Fruit fly (Drosophila melanogaster) whole organism, embryonic: ENCODE measurements around the gene CG14357.
A peak's percentile ranks its signal among the peaks of the same experiment; 100 is the strongest.

Experiments
- Awh ChIP-seq: fragments of 200-800 bp; sonication (Bioruptor generic); IDR thresholded peaks from 2 replicates; pipeline ENCODE4, ENCODE4 v1.3.6; 2022; ENCODE audit warnings: missing biosample characterization, missing genetic modification characterization
- Bdp1 ChIP-seq: fragments of 200-800 bp; sonication (Bioruptor generic); optimal IDR thresholded peaks from 3 replicates; lab custom pipeline; 2016; ENCODE audit warnings: missing biosample characterization, missing genetic modification characterization
- CG10209 ChIP-seq: fragments of 200-800 bp; sonication (Bioruptor generic); optimal IDR thresholded peaks from 3 replicates; lab custom pipeline; 2017; ENCODE audit warnings: missing biosample characterization, mild to moderate bottlenecking, missing genetic modification characterization, missing genetic modification reagents
- CG11456 ChIP-seq: fragments of 200-800 bp; sonication (Bioruptor generic); IDR thresholded peaks from 3 replicates; pipeline ENCODE4 v1.3.6; 2022; ENCODE audit warnings: missing biosample characterization, missing genetic modification characterization
- CG11695 ChIP-seq: fragments of 200-800 bp; sonication (Bioruptor generic); IDR thresholded peaks from 3 replicates; pipeline ENCODE4 v1.3.6; 2022; ENCODE audit warnings: missing biosample characterization, missing genetic modification characterization
- CG11696 ChIP-seq: fragments of 200-800 bp; sonication (Bioruptor generic); IDR thresholded peaks from 2 replicates; pipeline ENCODE4 v1.3.6; 2022; ENCODE audit warnings: missing biosample characterization, missing genetic modification characterization
- CG1603 ChIP-seq: fragments of 200-800 bp; sonication (Bioruptor generic); optimal IDR thresholded peaks from 2 replicates; lab custom pipeline; 2019; ENCODE audit warnings: missing biosample characterization, mild to moderate bottlenecking, missing genetic modification characterization, moderate library complexity
- CG17328 ChIP-seq: fragments of 200-800 bp; sonication (Bioruptor generic); IDR thresholded peaks from 2 replicates; pipeline ENCODE4 v1.3.6; 2022; ENCODE audit warnings: missing biosample characterization, missing genetic modification characterization
- CG1792 ChIP-seq: fragments of 200-800 bp; sonication (Bioruptor generic); optimal IDR thresholded peaks from 2 replicates; lab custom pipeline; 2016; ENCODE audit warnings: missing biosample characterization, missing genetic modification characterization
- CG3838 ChIP-seq: fragments of 200-800 bp; sonication (Bioruptor generic); optimal IDR thresholded peaks from 3 replicates; lab custom pipeline; 2016; ENCODE audit warnings: missing biosample characterization, missing genetic modification characterization
- CG4282 ChIP-seq: fragments of 200-800 bp; sonication (Bioruptor generic); optimal IDR thresholded peaks from 2 replicates; lab custom pipeline; 2016; ENCODE audit warnings: missing biosample characterization, missing genetic modification characterization
- CG4820 ChIP-seq: fragments of 200-800 bp; sonication (Bioruptor generic); optimal IDR thresholded peaks from 3 replicates; lab custom pipeline; 2016; ENCODE audit warnings: missing biosample characterization, missing genetic modification characterization
- CG9797 ChIP-seq: fragments of 200-800 bp; sonication (Bioruptor generic); optimal IDR thresholded peaks from 3 replicates; lab custom pipeline; 2018; ENCODE audit warnings: missing biosample characterization, mild to moderate bottlenecking, missing genetic modification characterization
- Dfd ChIP-seq, 2 experiments: fragments of >200 bp; optimal IDR thresholded peaks; 2 replicates each; lab custom pipeline; 2017; ENCODE audit warnings: missing biosample characterization in 2 of 2, missing genetic modification characterization in 2 of 2
- Ets65A ChIP-seq: fragments of 200-800 bp; sonication (Bioruptor generic); peaks from one replicate; lab custom pipeline; 2016; ENCODE audit warnings: missing biosample characterization, missing genetic modification characterization
- Hand ChIP-seq: fragments of 200-800 bp; sonication (Bioruptor generic); optimal IDR thresholded peaks from 2 replicates; lab custom pipeline; 2017; ENCODE audit warnings: mild to moderate bottlenecking, missing biosample characterization, missing genetic modification reagents, missing genetic modification characterization
- Kr ChIP-seq: fragments of 200-800 bp; sonication (Bioruptor generic); optimal IDR thresholded peaks from 2 replicates; lab custom pipeline; 2017; ENCODE audit warnings: missing biosample characterization, mild to moderate bottlenecking, missing genetic modification characterization
- NK7.1 ChIP-seq: fragments of 200-800 bp; sonication (Bioruptor generic); optimal IDR thresholded peaks from 3 replicates; lab custom pipeline; 2016; ENCODE audit warnings: missing biosample characterization, missing genetic modification characterization
- Neu2 ChIP-seq: fragments of 200-800 bp; sonication (Bioruptor generic); optimal IDR thresholded peaks from 3 replicates; lab custom pipeline; 2016; ENCODE audit warnings: missing biosample characterization, missing genetic modification characterization, borderline replicate concordance
- Pdp1 ChIP-seq, 2 experiments: fragments of 200-800 bp; sonication (Bioruptor generic); optimal IDR thresholded peaks; 3 replicates each; lab custom pipeline; 2016; ENCODE audit warnings: missing biosample characterization in 2 of 2, missing genetic modification characterization in 2 of 2, mild to moderate bottlenecking in 1 of 2, moderate library complexity in 1 of 2
- Sox102F ChIP-seq: fragments of 200-800 bp; sonication (Bioruptor generic); optimal IDR thresholded peaks from 2 replicates; lab custom pipeline; 2018; ENCODE audit warnings: missing biosample characterization, mild to moderate bottlenecking, missing genetic modification characterization, moderate library complexity
- Xrp1 ChIP-seq: fragments of 200-800 bp; sonication (Bioruptor generic); IDR thresholded peaks from 2 replicates; pipeline ENCODE4 v1.3.6; 2022; ENCODE audit warnings: missing biosample characterization, missing genetic modification characterization
- YL-1 ChIP-seq: fragments of 200-800 bp; sonication (Bioruptor generic); optimal IDR thresholded peaks from 3 replicates; lab custom pipeline; 2017; ENCODE audit warnings: missing biosample characterization, mild to moderate bottlenecking, missing genetic modification characterization
- al ChIP-seq: fragments of 200-800 bp; sonication (Bioruptor generic); IDR thresholded peaks from 2 replicates; pipeline ENCODE4 v1.3.6; 2022; ENCODE audit warnings: missing biosample characterization, missing genetic modification characterization
- bbx ChIP-seq: fragments of 200-800 bp; sonication (Bioruptor generic); IDR thresholded peaks from 2 replicates; pipeline ENCODE4 v1.3.6; 2022; ENCODE audit warnings: missing biosample characterization, missing genetic modification characterization; ENCODE audit not compliant: partially characterized antibody
- bowl ChIP-seq: fragments of 200-800 bp; sonication (Bioruptor generic); IDR thresholded peaks from 2 replicates; pipeline ENCODE4 v1.3.6; 2022; ENCODE audit warnings: missing biosample characterization, missing genetic modification characterization
- crol ChIP-seq: fragments of 200-800 bp; sonication (Bioruptor generic); IDR thresholded peaks from 2 replicates; pipeline ENCODE4 v1.3.6; 2022; ENCODE audit warnings: missing biosample characterization, missing genetic modification characterization
- dmrt99B ChIP-seq: fragments of 200-800 bp; sonication (Bioruptor generic); optimal IDR thresholded peaks from 2 replicates; lab custom pipeline; 2018; ENCODE audit warnings: missing biosample characterization, mild to moderate bottlenecking, missing genetic modification characterization, moderate library complexity
- dpn ChIP-seq, 2 experiments: fragments of 200-800 bp; sonication (Bioruptor generic); optimal IDR thresholded peaks; 3 replicates each; lab custom pipeline; 2016; ENCODE audit warnings: missing biosample characterization in 2 of 2, missing genetic modification characterization in 2 of 2
- emc ChIP-seq: fragments of 200-800 bp; sonication (Bioruptor generic); optimal IDR thresholded peaks from 2 replicates; lab custom pipeline; 2016; ENCODE audit warnings: missing biosample characterization, missing genetic modification characterization
- fd96Cb ChIP-seq: fragments of 200-800 bp; sonication (Bioruptor generic); optimal IDR thresholded peaks from 2 replicates; lab custom pipeline; 2018; ENCODE audit warnings: missing biosample characterization, mild to moderate bottlenecking, missing genetic modification characterization, moderate library complexity
- fu2 ChIP-seq: fragments of 200-800 bp; sonication (Bioruptor generic); optimal IDR thresholded peaks from 2 replicates; lab custom pipeline; 2016; ENCODE audit warnings: missing biosample characterization, missing genetic modification characterization
- grn ChIP-seq: fragments of 200-800 bp; sonication (Bioruptor generic); optimal IDR thresholded peaks from 3 replicates; lab custom pipeline; 2017; ENCODE audit warnings: missing biosample characterization, missing genetic modification characterization
- h ChIP-seq: fragments of >200 bp; optimal IDR thresholded peaks from 2 replicates; lab custom pipeline; 2017
- ind ChIP-seq: fragments of 200-800 bp; sonication (Bioruptor generic); optimal IDR thresholded peaks from 3 replicates; lab custom pipeline; 2016; ENCODE audit warnings: missing biosample characterization, missing genetic modification characterization
- lola ChIP-seq, 3 experiments: fragments of >200 bp in 2 of 3; fragments of 200-800 bp in 1 of 3; sonication (Bioruptor generic) in 1 of 3; optimal IDR thresholded peaks; 2 replicates each; lab custom pipeline; 2017 to 2019; ENCODE audit warnings: missing biosample characterization in 3 of 3, missing genetic modification characterization in 3 of 3, mild to moderate bottlenecking in 1 of 3, moderate library complexity in 1 of 3
- org-1 ChIP-seq: fragments of 200-800 bp; sonication (Bioruptor generic); optimal IDR thresholded peaks from 2 replicates; lab custom pipeline; 2017; ENCODE audit warnings: missing biosample characterization, missing genetic modification characterization
- pzg ChIP-seq: fragments of 200-800 bp; sonication (Bioruptor generic); optimal IDR thresholded peaks from 3 replicates; lab custom pipeline; 2018; ENCODE audit warnings: missing biosample characterization, mild to moderate bottlenecking, missing genetic modification characterization, moderate library complexity
- slbo ChIP-seq: fragments of 200-800 bp; sonication (Bioruptor generic); IDR thresholded peaks from 2 replicates; pipeline ENCODE4 v1.3.6; 2022; ENCODE audit warnings: missing biosample characterization, missing genetic modification characterization
- slp2 ChIP-seq: fragments of 200-800 bp; sonication (Bioruptor generic); optimal IDR thresholded peaks from 2 replicates; lab custom pipeline; 2016; ENCODE audit warnings: missing biosample characterization, missing genetic modification characterization
- so ChIP-seq: fragments of 200-800 bp; sonication (Bioruptor generic); IDR thresholded peaks from 3 replicates; pipeline ENCODE4 v1.3.6; 2022; ENCODE audit warnings: missing biosample characterization, missing genetic modification characterization
- sr ChIP-seq: fragments of 200-800 bp; sonication (Bioruptor generic); IDR thresholded peaks from 3 replicates; pipeline ENCODE4 v1.3.6; 2022; ENCODE audit warnings: missing biosample characterization, missing genetic modification characterization
- ssp ChIP-seq: fragments of 200-800 bp; sonication (Bioruptor generic); IDR thresholded peaks from 2 replicates; pipeline ENCODE4 v1.3.6; 2022; ENCODE audit warnings: missing biosample characterization, missing genetic modification characterization
- stc ChIP-seq: fragments of 200-800 bp; sonication (Bioruptor generic); IDR thresholded peaks from 2 replicates; pipeline ENCODE4 v1.3.6; 2022; ENCODE audit warnings: missing biosample characterization, missing genetic modification characterization
- yki ChIP-seq: fragments of >200 bp; optimal IDR thresholded peaks from 3 replicates; lab custom pipeline; 2018
- z ChIP-seq: fragments of 200-800 bp; sonication (Bioruptor generic); IDR thresholded peaks from 3 replicates; pipeline ENCODE4 v1.3.6; 2022; ENCODE audit warnings: missing biosample characterization, missing genetic modification characterization
- zf30C ChIP-seq: fragments of 200-800 bp; sonication (Bioruptor generic); optimal IDR thresholded peaks from 3 replicates; lab custom pipeline; 2018; ENCODE audit warnings: missing biosample characterization, mild to moderate bottlenecking, missing genetic modification characterization

CG14357 gene

dm6 chr3R:14108158-14108921 lies 3.6 kb downstream of the CG14357 start, which contains the start of gene CG12402 (continued):
- TF ChIP-seq bowl (GFP tag; lab: Robert Waterston, UW) (peak; percentile 63; the same call in 1 of the 2 replicates), dmrt99B (tag; lab: Kevin White, UChicago) (peak; percentile 92), org-1 (GFP tag; lab: Kevin White, UChicago) (peak; percentile 68), CG17328 (GFP tag; lab: Robert Waterston, UW) (peak; percentile 92), dpn (GFP tag; optimal IDR thresholded peaks at IDR 0.05; lab: Kevin White, UChicago) (peak; percentile 73 to 86), emc (no peak), yki (lab: Kevin White, UChicago) (no peak), Awh (GFP tag; lab: Robert Waterston, UW) (peak; percentile 91), h (lab: Kevin White, UChicago) (no peak), CG4820 (GFP tag; lab: Kevin White, UChicago) (peak; percentile 77), CG1792 (peak; percentile 51), lola (GFP tag; optimal IDR thresholded peaks at IDR 0.05; lab: Kevin White, UChicago) (peak in 1 of 3 experiments; percentile 69), ind (GFP tag; lab: Kevin White, UChicago) (peak; percentile 82), zf30C (peak; percentile 99), al (GFP tag; lab: Robert Waterston, UW) (peak; percentile 25; the same call in 1 of the 2 replicates), CG3838 (GFP tag; lab: Kevin White, UChicago) (no peak), so (GFP tag; lab: Robert Waterston, UW) (peak; percentile 77), Hand (GFP tag; lab: Kevin White, UChicago) (peak; percentile 29), sr (GFP tag; lab: Robert Waterston, UW) (peak; percentile 72)

- TF ChIP-seq z (peak; percentile 93), NK7.1 (GFP tag; lab: Kevin White, UChicago) (no peak), Sox102F (GFP tag; lab: Kevin White, UChicago) (no peak), slp2 (GFP tag; lab: Kevin White, UChicago) (no peak)
Measured at dm6 chr3R:14107597-14107996, 4.4 kb downstream of the CG14357 start.

dm6 chr3R:14103022-14103421 lies 8.9 kb downstream of the CG14357 start, which contains the start of gene PK1-R:
Gene PK1-R, minus strand, starts transcription at chr3R:14103122.
- TF ChIP-seq grn (GFP tag; lab: Kevin White, UChicago) (peak; percentile 75), CG11695 (GFP tag; lab: Robert Waterston, UW) (peak; percentile 61; the same call in 2 of the 3 replicates), CG9797 (GFP tag; lab: Kevin White, UChicago) (no peak)

dm6 chr3R:14100962-14101361 lies 11.0 kb downstream of the CG14357 start:
- TF ChIP-seq ssp (GFP tag; lab: Robert Waterston, UW) (no peak), CG10209 (GFP tag; lab: Kevin White, UChicago) (no peak), stc (no peak), pzg (no peak), Ets65A (GFP tag; lab: Kevin White, UChicago) (peak; percentile 62), slbo (GFP tag; lab: Robert Waterston, UW) (0 out of 2 replicates have a peak, but pooled peaks have one; percentile 5), CG11456 (GFP tag; lab: Robert Waterston, UW) (0 out of 3 replicates have a peak, but pooled peaks have one; percentile 21), Pdp1 (GFP tag; optimal IDR thresholded peaks at IDR 0.05; lab: Kevin White, UChicago) (peak in 1 of 2 experiments; percentile 71), Bdp1 (no peak), CG11696 (GFP tag; lab: Robert Waterston, UW) (no peak), Kr (GFP tag; lab: Kevin White, UChicago) (no peak), Dfd (GFP tag; optimal IDR thresholded peaks at IDR 0.05; lab: Kevin White, UChicago) (no peak), Xrp1 (GFP tag; lab: Robert Waterston, UW) (no peak), CG1603 (no peak), Neu2 (GFP tag; lab: Kevin White, UChicago) (no peak), bbx (GFP tag; lab: Robert Waterston, UW) (no peak), fd96Cb (tag; lab: Kevin White, UChicago) (no peak), YL-1 (GFP tag; lab: Kevin White, UChicago) (no peak), crol (GFP tag; lab: Robert Waterston, UW) (0 out of 2 replicates have a peak, but pooled peaks have one; percentile 26), fu2 (GFP tag; lab: Kevin White, UChicago) (no peak), CG4282 (GFP tag; lab: Kevin White, UChicago) (no peak)
